Worm (Caenorhabditis elegans) whole organism, midembryonic: ENCODE data around the gene gnrr-5.

Experiments used
- T22C8.4 ChIP-seq: fragments of 200-800 bp; sonication (Bioruptor generic); IDR thresholded peaks from 2 replicates; pipeline ENCODE4 v1.3.6; 2022; ENCODE audit warnings: missing genetic modification characterization, missing compliant biosample characterization
- flt-1 ChIP-seq: fragments of 200-800 bp; sonication (Bioruptor generic); IDR thresholded peaks from 2 replicates; pipeline ENCODE4 v1.3.6; 2022; ENCODE audit warnings: missing genetic modification characterization, missing compliant biosample characterization
- klf-2 ChIP-seq: fragments of 200-800 bp; sonication (Bioruptor generic); conservative IDR thresholded peaks from 2 replicates; pipeline ENCODE4 v1.3.6; 2022; ENCODE audit warnings: missing genetic modification reagents, missing genetic modification characterization, missing compliant biosample characterization
- med-1 ChIP-seq: sonication (generic microtip); optimal IDR thresholded peaks from 2 replicates; lab custom pipeline; 2017; ENCODE audit warnings: missing genetic modification characterization, mild to moderate bottlenecking, missing compliant biosample characterization, antibody characterized with exemption, missing genetic modification reagents; ENCODE audit not compliant: insufficient read depth
- tab-1 ChIP-seq: fragments of 200-800 bp; sonication (Bioruptor generic); IDR thresholded peaks from 2 replicates; pipeline ENCODE4 v1.3.6; 2022; ENCODE audit warnings: missing genetic modification characterization, missing compliant biosample characterization

- TF ChIP-seq T22C8.4, result no peak
- TF ChIP-seq med-1 (GFP tag; lab: Kevin White, UChicago), result no peak
- no peak for TF ChIP-seq tab-1 (GFP tag; lab: Robert Waterston, UW)
- no peak for TF ChIP-seq flt-1 (GFP tag; lab: Robert Waterston, UW)
- no peak for TF ChIP-seq klf-2 (GFP tag; lab: Robert Waterston, UW)
Observed at ce11 chrV:4429576-4429975, 25.0 kb downstream of the gnrr-5 start, which contains the start of gene Y47D7A.12.
